Worm (Caenorhabditis elegans): ENCODE results near the gene K02A2.5.

ce11 chrII:7456184-7456583 is 44.4 kb upstream of the K02A2.5 start, which contains the start of gene D1022.3:
- TF ChIP-seq nhr-11 (tag; optimal IDR thresholded peaks at IDR 0.05) (no peak), unc-86 (tag; optimal IDR thresholded peaks at IDR 0.05) (no peak)

Data from whole organism, late embryonic.